Worm (Caenorhabditis elegans) whole organism, L2 larva: ENCODE measurements around the gene ncx-10.

Experiments
- R02D3.7 ChIP-seq: fragments of 150-350 bp; optimal IDR thresholded peaks from 2 replicates; lab custom pipeline; 2014; ENCODE audit warnings: missing biosample characterization, missing genetic modification characterization
- nhr-237 ChIP-seq: fragments of 150-350 bp; optimal IDR thresholded peaks from 2 replicates; lab custom pipeline; 2014; ENCODE audit warnings: missing biosample characterization, missing genetic modification characterization
- sem-4 ChIP-seq: fragments of 150-350 bp; optimal IDR thresholded peaks from 2 replicates; lab custom pipeline; 2014; ENCODE audit warnings: missing biosample characterization, missing genetic modification reagents, missing genetic modification characterization
- skn-1 ChIP-seq: sonication (generic microtip); optimal IDR thresholded peaks from 2 replicates; lab custom pipeline; 2017; ENCODE audit warnings: missing biosample characterization, missing genetic modification characterization
- ztf-1 ChIP-seq: fragments of 200-800 bp; sonication (Bioruptor generic); conservative IDR thresholded peaks from 2 replicates; pipeline ENCODE4 v1.3.6; 2022; ENCODE audit warnings: missing genetic modification characterization, missing compliant biosample characterization

ce11 chrV:7946229-7946628 is 13.3 kb upstream of the ncx-10 start:
- TF ChIP-seq sem-4 (tag; lab: Kevin White, UChicago) (no peak), ztf-1 (GFP tag; lab: Robert Waterston, UW) (no peak), skn-1 (no peak), nhr-237 (tag; lab: Kevin White, UChicago) (no peak), R02D3.7 (tag; lab: Kevin White, UChicago) (no peak)
